ENCODE assay signal across 1 fruit fly cellular context in the genomic region with DNA sequence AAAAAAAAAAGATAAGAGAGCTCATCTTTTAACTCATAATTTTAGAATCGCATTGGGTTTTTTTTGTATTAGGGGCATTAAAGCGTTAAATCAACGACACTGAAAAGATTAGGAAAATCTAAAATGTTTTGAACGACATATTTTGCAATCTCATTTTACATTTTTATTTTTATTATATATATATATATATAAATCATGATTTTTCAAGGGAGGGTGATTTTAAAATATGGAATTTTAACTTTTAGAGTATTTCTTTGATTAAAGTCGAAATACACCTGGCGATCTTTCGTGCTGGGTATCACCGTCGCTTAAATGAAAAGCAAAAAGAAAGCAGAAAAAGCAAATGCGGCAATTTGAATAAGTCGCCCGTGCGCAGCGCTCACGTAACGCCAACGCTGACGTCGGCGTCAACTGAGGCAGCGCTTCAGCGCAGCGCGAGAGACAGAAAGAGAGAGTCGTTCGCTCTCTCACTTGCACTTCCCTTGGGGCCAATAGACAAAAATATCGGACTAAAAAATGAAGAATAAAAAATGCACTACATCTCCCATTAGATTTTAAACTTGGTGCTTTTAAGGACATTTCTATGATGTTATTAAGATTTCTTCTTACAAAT.
A peak's percentile ranks its signal among the peaks of the same experiment; 100 is the strongest.
TF ChIP-seq lines count a peak whose summit lies in the region.

No protein-coding gene starts in this region.

TF ChIP-seq in whole organism, embryonic, 481 proteins besides CTCF, POLR2A, EP300 and RAD21 (continued from another document):
- TF ChIP-seq kah (GFP tag; optimal IDR thresholded peaks at IDR 0.05; lab: Kevin White, UChicago) (no peak), Oaz (GFP tag; IDR thresholded peaks at IDR 0.05; lab: Robert Waterston, UW) (no peak), dmrt99B (tag; optimal IDR thresholded peaks at IDR 0.05; lab: Kevin White, UChicago) (no peak), CG14667 (GFP tag; IDR thresholded peaks at IDR 0.05; lab: Robert Waterston, UW) (no peak), CG2712 (tag; optimal IDR thresholded peaks at IDR 0.05; lab: Kevin White, UChicago) (no peak), usp (GFP tag; optimal IDR thresholded peaks at IDR 0.05; lab: Kevin White, UChicago) (no peak), ab (GFP tag; optimal IDR thresholded peaks at IDR 0.05; lab: Kevin White, UChicago) (no peak), hth (optimal IDR thresholded peaks at IDR 0.05; lab: Kevin White, UChicago) (no peak), btn (GFP tag; optimal IDR thresholded peaks at IDR 0.05; lab: Kevin White, UChicago) (no peak), CG32772 (GFP tag; IDR thresholded peaks at IDR 0.05; lab: Robert Waterston, UW) (no peak), her (GFP tag; optimal IDR thresholded peaks at IDR 0.05; lab: Kevin White, UChicago) (no peak), grau (tag; optimal IDR thresholded peaks at IDR 0.05; lab: Kevin White, UChicago) (peak; percentile 10), CG4404 (GFP tag; IDR thresholded peaks at IDR 0.05; lab: Robert Waterston, UW) (no peak), CG8281 (tag; optimal IDR thresholded peaks at IDR 0.05; lab: Kevin White, UChicago) (no peak), pros (GFP tag; optimal IDR thresholded peaks at IDR 0.05; lab: Kevin White, UChicago) (no peak), ara (GFP tag; IDR thresholded peaks at IDR 0.05; lab: Robert Waterston, UW) (no peak), twi (tag; optimal IDR thresholded peaks at IDR 0.05; lab: Kevin White, UChicago) (no peak), zen (tag; optimal IDR thresholded peaks at IDR 0.05; lab: Kevin White, UChicago) (no peak), grn (GFP tag; optimal IDR thresholded peaks at IDR 0.05; lab: Kevin White, UChicago) (no peak), CG15073 (GFP tag; optimal IDR thresholded peaks at IDR 0.05; lab: Kevin White, UChicago) (no peak), CG33213 (GFP tag; optimal IDR thresholded peaks at IDR 0.05; lab: Kevin White, UChicago) (no peak), CG15479 (GFP tag; optimal IDR thresholded peaks at IDR 0.05; lab: Kevin White, UChicago) (no peak), CG15011 (GFP tag; optimal IDR thresholded peaks at IDR 0.05; lab: Kevin White, UChicago) (no peak), hkb (optimal IDR thresholded peaks at IDR 0.05; lab: Kevin White, UChicago) (no peak), hkb (GFP tag; IDR thresholded peaks at IDR 0.05; lab: Robert Waterston, UW) (no peak), Xbp1 (GFP tag; optimal IDR thresholded peaks at IDR 0.05; lab: Kevin White, UChicago) (no peak), Sox100B (GFP tag; optimal IDR thresholded peaks at IDR 0.05; lab: Kevin White, UChicago) (no peak), CG14050 (GFP tag; IDR thresholded peaks at IDR 0.05; lab: Robert Waterston, UW) (no peak), chinmo (GFP tag; IDR thresholded peaks at IDR 0.05; lab: Robert Waterston, UW; ENCODE audit: partially characterized antibody) (0 out of 4 replicates have a peak, but pooled peaks have one; percentile 28), CG3281 (GFP tag; optimal IDR thresholded peaks at IDR 0.05; lab: Kevin White, UChicago) (no peak), luna (GFP tag; optimal IDR thresholded peaks at IDR 0.05; lab: Kevin White, UChicago) (no peak), CG11696 (GFP tag; IDR thresholded peaks at IDR 0.05; lab: Robert Waterston, UW) (no peak), CG3163 (GFP tag; optimal IDR thresholded peaks at IDR 0.05; lab: Kevin White, UChicago) (no peak), Trl (optimal IDR thresholded peaks at IDR 0.05; lab: Kevin White, UChicago) (peak; percentile 2 to 15), Trl (GFP tag; optimal IDR thresholded peaks at IDR 0.05; lab: Kevin White, UChicago) (no peak), Vsx1 (GFP tag; optimal IDR thresholded peaks at IDR 0.05; lab: Kevin White, UChicago) (no peak), Hr51 (GFP tag; optimal IDR thresholded peaks at IDR 0.05; lab: Kevin White, UChicago) (no peak), ac (GFP tag; optimal IDR thresholded peaks at IDR 0.05; lab: Kevin White, UChicago) (no peak), Optix (GFP tag; IDR thresholded peaks at IDR 0.05; lab: Robert Waterston, UW) (no peak), CG7987 (GFP tag; optimal IDR thresholded peaks at IDR 0.05; lab: Kevin White, UChicago) (no peak), CG6254 (GFP tag; optimal IDR thresholded peaks at IDR 0.05; lab: Kevin White, UChicago) (no peak), Drgx (GFP tag; IDR thresholded peaks at IDR 0.05; lab: Robert Waterston, UW) (no peak; the same call in 1 of the 2 replicates), ind (GFP tag; optimal IDR thresholded peaks at IDR 0.05; lab: Kevin White, UChicago) (no peak), Max (GFP tag; optimal IDR thresholded peaks at IDR 0.05; lab: Kevin White, UChicago) (no peak), Dip2 (GFP tag; IDR thresholded peaks at IDR 0.05; lab: Robert Waterston, UW) (no peak), CG3995 (GFP tag; optimal IDR thresholded peaks at IDR 0.05; lab: Kevin White, UChicago) (no peak), bcd (GFP tag; optimal IDR thresholded peaks at IDR 0.05; lab: Kevin White, UChicago) (no peak), MESR4 (GFP tag; optimal IDR thresholded peaks at IDR 0.05; lab: Kevin White, UChicago) (no peak), CG4424 (GFP tag; optimal IDR thresholded peaks at IDR 0.05; lab: Kevin White, UChicago) (no peak), CG9817 (tag; optimal IDR thresholded peaks at IDR 0.05; lab: Kevin White, UChicago) (no peak), D19B (GFP tag; optimal IDR thresholded peaks at IDR 0.05; lab: Kevin White, UChicago) (peak; percentile 55), corto (GFP tag; optimal IDR thresholded peaks at IDR 0.05; lab: Kevin White, UChicago) (no peak), Camta (GFP tag; optimal IDR thresholded peaks at IDR 0.05; lab: Kevin White, UChicago) (no peak), p53 (GFP tag; optimal IDR thresholded peaks at IDR 0.05; lab: Kevin White, UChicago) (no peak), Dbx (GFP tag; IDR thresholded peaks at IDR 0.05; lab: Robert Waterston, UW) (no peak)
TF ChIP-seq in whole organism, embryonic: peak in this region for 15.
